Worm (Caenorhabditis elegans) whole organism, L3 larva: ENCODE results near the gene abu-1.

Experiments
- R02D3.7 ChIP-seq: fragments of 150-350 bp; optimal IDR thresholded peaks from 2 replicates; lab custom pipeline; 2014; ENCODE audit warnings: missing biosample characterization, missing genetic modification characterization
- aly-2 ChIP-seq: fragments of 150-350 bp; optimal IDR thresholded peaks from 2 replicates; lab custom pipeline; 2014; ENCODE audit warnings: missing biosample characterization, missing genetic modification characterization
- ama-1 ChIP-seq: fragments of 150-350 bp; optimal IDR thresholded peaks from 2 replicates; lab custom pipeline; 2018
- ceh-82 ChIP-seq: fragments of 150-350 bp; optimal IDR thresholded peaks from 2 replicates; lab custom pipeline; 2014; ENCODE audit warnings: missing biosample characterization, missing genetic modification characterization
- ceh-9 ChIP-seq: sonication (generic microtip); optimal IDR thresholded peaks from 2 replicates; lab custom pipeline; 2018; ENCODE audit warnings: missing biosample characterization, missing genetic modification characterization
- egl-27 ChIP-seq: sonication (generic microtip); optimal IDR thresholded peaks from 4 replicates; lab custom pipeline; 2017; ENCODE audit warnings: missing biosample characterization, missing genetic modification reagents, missing genetic modification characterization
- egl-5 ChIP-seq: fragments of 150-350 bp; optimal IDR thresholded peaks from 2 replicates; lab custom pipeline; 2017; ENCODE audit warnings: missing biosample characterization, missing genetic modification reagents, missing genetic modification characterization, inconsistent platforms
- elt-1 ChIP-seq: fragments of 150-350 bp; optimal IDR thresholded peaks from 2 replicates; lab custom pipeline; 2014; ENCODE audit warnings: missing biosample characterization, missing genetic modification characterization
- elt-3 ChIP-seq, 3 experiments: fragments of 150-350 bp in 1 of 3; sonication (generic microtip) in 2 of 3; optimal IDR thresholded peaks; 2 replicates in 2 of 3; 4 replicates in 1 of 3; lab custom pipeline; 2014 to 2017; ENCODE audit warnings: missing biosample characterization in 3 of 3, missing genetic modification characterization in 3 of 3
- eor-1 ChIP-seq, 2 experiments: fragments of 150-350 bp; optimal IDR thresholded peaks; 2 replicates each; lab custom pipeline; 2014 to 2018; ENCODE audit warnings: missing biosample characterization in 2 of 2, missing genetic modification characterization in 2 of 2
- fkh-10 ChIP-seq: sonication (generic microtip); optimal IDR thresholded peaks from 2 replicates; lab custom pipeline; 2017; ENCODE audit warnings: missing biosample characterization, missing genetic modification reagents, missing genetic modification characterization
- fos-1 ChIP-seq: fragments of 150-350 bp; optimal IDR thresholded peaks from 2 replicates; lab custom pipeline; 2014; ENCODE audit warnings: missing biosample characterization, missing genetic modification characterization
- hmg-11 ChIP-seq: sonication (generic microtip); optimal IDR thresholded peaks from 2 replicates; lab custom pipeline; 2016; ENCODE audit warnings: missing genetic modification characterization, missing compliant biosample characterization
- lin-15B ChIP-seq: fragments of 150-350 bp; optimal IDR thresholded peaks from 2 replicates; lab custom pipeline; 2014; ENCODE audit warnings: missing biosample characterization, missing genetic modification characterization
- lin-39 ChIP-seq: fragments of 150-350 bp; optimal IDR thresholded peaks from 2 replicates; lab custom pipeline; 2018; ENCODE audit warnings: missing biosample characterization, missing genetic modification reagents, missing genetic modification characterization
- mdl-1 ChIP-seq: fragments of 150-350 bp; optimal IDR thresholded peaks from 2 replicates; lab custom pipeline; 2014; ENCODE audit warnings: missing biosample characterization, missing genetic modification characterization
- nfya-1 ChIP-seq: sonication (generic microtip); optimal IDR thresholded peaks from 2 replicates; lab custom pipeline; 2017; ENCODE audit warnings: missing genetic modification characterization, mild to moderate bottlenecking, missing compliant biosample characterization, antibody characterized with exemption, moderate library complexity; ENCODE audit not compliant: insufficient read depth
- nhr-11 ChIP-seq: fragments of 150-350 bp; optimal IDR thresholded peaks from 2 replicates; lab custom pipeline; 2014; ENCODE audit warnings: missing biosample characterization, missing genetic modification characterization
- nhr-12 ChIP-seq: fragments of 150-350 bp; optimal IDR thresholded peaks from 2 replicates; lab custom pipeline; 2014; ENCODE audit warnings: missing biosample characterization, missing genetic modification characterization
- nhr-23 ChIP-seq: fragments of 150-350 bp; optimal IDR thresholded peaks from 2 replicates; lab custom pipeline; 2014; ENCODE audit warnings: missing biosample characterization, missing genetic modification reagents, missing genetic modification characterization
- nhr-237 ChIP-seq: fragments of 150-350 bp; optimal IDR thresholded peaks from 2 replicates; lab custom pipeline; 2014; ENCODE audit warnings: missing biosample characterization, missing genetic modification characterization
- nhr-25 ChIP-seq: sonication (generic microtip); optimal IDR thresholded peaks from 2 replicates; lab custom pipeline; 2017; ENCODE audit warnings: missing biosample characterization, missing genetic modification characterization
- nhr-43 ChIP-seq: sonication (generic microtip); optimal IDR thresholded peaks from 2 replicates; lab custom pipeline; 2016; ENCODE audit warnings: mild to moderate bottlenecking, missing genetic modification characterization, missing compliant biosample characterization; ENCODE audit not compliant: poor library complexity, severe bottlenecking
- nhr-76 ChIP-seq: fragments of 150-350 bp; sonication (generic microtip); optimal IDR thresholded peaks from 5 replicates; lab custom pipeline; 2014; ENCODE audit warnings: missing biosample characterization, missing genetic modification characterization
- nhr-77 ChIP-seq: fragments of 150-350 bp; optimal IDR thresholded peaks from 2 replicates; lab custom pipeline; 2014; ENCODE audit warnings: missing biosample characterization, missing genetic modification characterization
- pqm-1 ChIP-seq: fragments of 150-350 bp; optimal IDR thresholded peaks from 2 replicates; lab custom pipeline; 2017; ENCODE audit warnings: missing biosample characterization, missing genetic modification characterization, inconsistent platforms
- sea-2 ChIP-seq: fragments of 150-350 bp; sonication (generic microtip); optimal IDR thresholded peaks from 4 replicates; lab custom pipeline; 2014; ENCODE audit warnings: missing biosample characterization, missing genetic modification reagents, missing genetic modification characterization
- skn-1 ChIP-seq: fragments of 150-350 bp; optimal IDR thresholded peaks from 2 replicates; lab custom pipeline; 2014; ENCODE audit warnings: missing biosample characterization, missing genetic modification characterization
- snpc-4 ChIP-seq: fragments of 150-350 bp; optimal IDR thresholded peaks from 2 replicates; lab custom pipeline; 2014; ENCODE audit warnings: missing biosample characterization, missing genetic modification characterization
- tbx-2 ChIP-seq: sonication (generic microtip); optimal IDR thresholded peaks from 2 replicates; lab custom pipeline; 2016; ENCODE audit warnings: mild to moderate bottlenecking, missing genetic modification characterization, missing compliant biosample characterization
- unc-39 ChIP-seq: sonication (generic microtip); optimal IDR thresholded peaks from 4 replicates; lab custom pipeline; 2017; ENCODE audit warnings: missing biosample characterization, missing genetic modification characterization
- ztf-11 ChIP-seq: fragments of 150-350 bp; optimal IDR thresholded peaks from 2 replicates; lab custom pipeline; 2014; ENCODE audit warnings: missing biosample characterization, missing genetic modification characterization
- ztf-4 ChIP-seq: fragments of 150-350 bp; optimal IDR thresholded peaks from 2 replicates; lab custom pipeline; 2014; ENCODE audit warnings: missing biosample characterization, missing genetic modification characterization

The abu-1 gene

ce11 chrV:10421802-10422201 lies 40.2 kb upstream of the abu-1 start, which contains the start of gene col-13:
Gene col-13 (minus strand): TSS chrV:10421902.
- TF ChIP-seq nhr-76 (tag; lab: Kevin White, UChicago), result no peak
- no peak for TF ChIP-seq sea-2 (GFP tag; lab: Kevin White, UChicago)
- no peak for TF ChIP-seq eor-1 (tag; optimal IDR thresholded peaks at IDR 0.05; lab: Kevin White, UChicago)
- TF ChIP-seq nhr-23 (tag; lab: Kevin White, UChicago), result no peak
- TF ChIP-seq nhr-11 (tag; lab: Kevin White, UChicago), result no peak
- TF ChIP-seq elt-3 (tag; optimal IDR thresholded peaks at IDR 0.05; lab: Kevin White, UChicago), result no peak
- TF ChIP-seq lin-39 (tag; lab: Kevin White, UChicago), result no peak
- no peak for TF ChIP-seq fos-1 (tag; lab: Kevin White, UChicago)

ce11 chrV:10418961-10419360 lies 37.3 kb upstream of the abu-1 start, which contains the start of gene F15H10.5:
Gene F15H10.5 (minus strand): TSS chrV:10419061.
- TF ChIP-seq nhr-11 (tag; lab: Kevin White, UChicago) (no peak), nhr-237 (tag; lab: Kevin White, UChicago) (no peak)

ce11 chrV:10416925-10417324 lies 35.3 kb upstream of the abu-1 start, which contains the start of gene F15H10.10:
Gene F15H10.10 (minus strand): TSS chrV:10417025.
- no peak for TF ChIP-seq elt-1 (tag; lab: Kevin White, UChicago)
- TF ChIP-seq egl-5 (tag; lab: Kevin White, UChicago), result no peak
- no peak for TF ChIP-seq sea-2 (GFP tag; lab: Kevin White, UChicago)
- no peak for TF ChIP-seq fkh-10
- no peak for TF ChIP-seq ztf-11 (tag; lab: Kevin White, UChicago)
- TF ChIP-seq fos-1 (tag; lab: Kevin White, UChicago), result no peak
- TF ChIP-seq ztf-4 (tag; lab: Kevin White, UChicago), result no peak
- TF ChIP-seq nfya-1, result no peak
- no peak for TF ChIP-seq nhr-11 (tag; lab: Kevin White, UChicago)
- TF ChIP-seq tbx-2 (tag; lab: Kevin White, UChicago), result no peak
- no peak for TF ChIP-seq nhr-25 (tag; lab: Kevin White, UChicago)
- no peak for TF ChIP-seq pqm-1
- TF ChIP-seq nhr-12 (tag; lab: Kevin White, UChicago), result no peak
- no peak for TF ChIP-seq snpc-4
- TF ChIP-seq ceh-9 (tag; lab: Kevin White, UChicago), result no peak
- TF ChIP-seq nhr-43, result no peak
- no peak for TF ChIP-seq R02D3.7
- TF ChIP-seq eor-1 (tag; optimal IDR thresholded peaks at IDR 0.05; lab: Kevin White, UChicago), result no peak
- no peak for TF ChIP-seq egl-27

DNA sequence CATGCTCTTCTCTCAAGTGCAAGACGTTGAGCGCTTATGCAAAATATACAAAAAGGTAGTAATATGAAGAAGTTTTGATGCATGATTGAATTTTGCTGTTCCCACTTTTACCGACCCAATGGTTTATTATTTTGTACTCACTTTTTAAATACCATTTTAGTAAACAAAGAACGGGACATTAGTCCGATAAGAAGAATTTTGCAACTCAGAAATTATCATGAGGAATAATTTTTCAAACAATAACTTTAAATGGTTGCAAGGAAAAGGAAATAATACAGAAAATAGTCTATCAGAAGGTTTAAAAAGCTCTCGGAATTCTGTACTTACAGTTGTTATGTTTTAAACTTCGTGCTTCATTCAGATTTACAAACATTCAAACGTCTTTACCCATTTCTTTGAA lies 33.0 kb upstream of the abu-1 start, which contains the start of gene F15H10.9:
TSS of gene F15H10.9 (minus strand) at position 101 of the 400 bp plus-strand sequence.
- TF ChIP-seq aly-2 (no peak), elt-3 (tag; optimal IDR thresholded peaks at IDR 0.05; lab: Kevin White, UChicago) (no peak), R02D3.7 (no peak), mdl-1 (tag; lab: Kevin White, UChicago) (no peak), lin-39 (tag; lab: Kevin White, UChicago) (no peak), nhr-43 (no peak), nhr-12 (tag; lab: Kevin White, UChicago) (no peak), nhr-76 (tag; lab: Kevin White, UChicago) (no peak), skn-1 (no peak), nhr-77 (no peak), tbx-2 (tag; lab: Kevin White, UChicago) (no peak), ceh-82 (no peak), hmg-11 (tag; lab: Kevin White, UChicago) (no peak), lin-15B (tag; lab: Kevin White, UChicago) (no peak), nhr-25 (tag; lab: Kevin White, UChicago) (no peak), unc-39 (tag; lab: Kevin White, UChicago) (no peak), egl-27 (no peak)
- TF ChIP-seq, all 47 proteins: peak for 0

DNA sequence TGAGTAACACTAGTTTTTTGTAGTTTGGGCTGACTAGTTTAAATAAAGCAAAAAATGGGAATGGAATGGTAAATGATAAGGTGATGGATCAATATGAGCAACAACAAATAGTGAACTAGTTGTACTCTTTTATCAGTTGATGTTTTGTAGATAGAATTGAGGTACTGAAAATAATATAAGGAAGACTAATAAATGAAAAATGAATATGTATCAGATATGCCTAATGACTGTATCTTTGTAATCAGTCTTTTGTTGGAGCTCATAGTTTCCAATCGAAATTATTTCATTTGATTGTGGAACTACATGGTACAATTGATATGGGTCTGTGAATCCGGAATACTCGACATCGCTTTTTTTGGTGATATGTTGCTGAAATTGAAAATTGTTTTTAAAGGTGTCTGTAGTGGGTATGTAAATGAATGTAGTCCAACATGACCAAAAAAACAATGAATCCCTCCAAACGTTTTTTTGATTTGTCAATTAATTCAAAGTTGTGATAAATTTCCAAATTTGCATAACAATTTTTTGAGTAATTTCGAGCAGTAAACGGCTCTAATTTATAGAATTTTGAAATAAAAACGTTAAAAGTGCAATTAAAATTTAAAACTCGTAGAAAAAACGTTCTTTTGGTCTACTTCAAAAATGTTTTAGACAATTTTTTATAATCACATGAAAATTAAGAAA lies 28.5 kb upstream of the abu-1 start, which contains the start of gene F15H10.12:
TSS of gene F15H10.12 (minus strand) at position 51 of the 684 bp plus-strand sequence.
- no peak for TF ChIP-seq ama-1 (lab: Kevin White, UChicago)
